Worm (Caenorhabditis elegans) whole organism, mixed stage, embryonic: Measurements from ENCODE around the gene dlat-1.

Experiments used
- blmp-1 ChIP-seq: fragments of 150-350 bp; optimal IDR thresholded peaks from 2 replicates; lab custom pipeline; 2014; ENCODE audit warnings: missing biosample characterization, missing genetic modification characterization
- ces-1 ChIP-seq: fragments of 150-350 bp; optimal IDR thresholded peaks from 2 replicates; lab custom pipeline; 2014; ENCODE audit warnings: missing biosample characterization, missing genetic modification reagents, missing genetic modification characterization
- elt-1 ChIP-seq: sonication (generic microtip); optimal IDR thresholded peaks from 2 replicates; lab custom pipeline; 2017; ENCODE audit warnings: missing genetic modification characterization, mild to moderate bottlenecking, missing compliant biosample characterization, antibody characterized with exemption, moderate library complexity, borderline replicate concordance; ENCODE audit not compliant: insufficient read depth
- flh-1 ChIP-seq: fragments of 200-800 bp; sonication (Bioruptor generic); optimal IDR thresholded peaks from 2 replicates; lab custom pipeline; 2018; ENCODE audit warnings: mild to moderate bottlenecking, missing genetic modification characterization, moderate library complexity, missing compliant biosample characterization
- mep-1 ChIP-seq: fragments of 150-350 bp; optimal IDR thresholded peaks from 2 replicates; lab custom pipeline; 2017; ENCODE audit warnings: missing biosample characterization, missing genetic modification reagents, missing genetic modification characterization, inconsistent platforms
- nhr-12 ChIP-seq: fragments of 150-350 bp; optimal IDR thresholded peaks from 2 replicates; lab custom pipeline; 2014; ENCODE audit warnings: missing biosample characterization, missing genetic modification characterization
- nhr-237 ChIP-seq: fragments of 150-350 bp; optimal IDR thresholded peaks from 2 replicates; lab custom pipeline; 2014; ENCODE audit warnings: missing biosample characterization, missing genetic modification characterization
- snpc-4 ChIP-seq: fragments of 150-350 bp; optimal IDR thresholded peaks from 2 replicates; lab custom pipeline; 2014; ENCODE audit warnings: missing biosample characterization, missing genetic modification characterization
- sptf-1 ChIP-seq: sonication (generic microtip); optimal IDR thresholded peaks from 2 replicates; lab custom pipeline; 2017; ENCODE audit warnings: mild to moderate bottlenecking, missing genetic modification characterization, moderate library complexity, missing compliant biosample characterization
- unc-39 ChIP-seq: fragments of 150-350 bp; optimal IDR thresholded peaks from 2 replicates; lab custom pipeline; 2014; ENCODE audit warnings: missing biosample characterization, missing genetic modification characterization
- unc-62 ChIP-seq: fragments of 150-350 bp; optimal IDR thresholded peaks from 2 replicates; lab custom pipeline; 2014; ENCODE audit warnings: missing biosample characterization, missing genetic modification reagents, missing genetic modification characterization
- zip-8 ChIP-seq: fragments of 150-350 bp; optimal IDR thresholded peaks from 2 replicates; lab custom pipeline; 2014; ENCODE audit warnings: missing biosample characterization, missing genetic modification characterization

DNA sequence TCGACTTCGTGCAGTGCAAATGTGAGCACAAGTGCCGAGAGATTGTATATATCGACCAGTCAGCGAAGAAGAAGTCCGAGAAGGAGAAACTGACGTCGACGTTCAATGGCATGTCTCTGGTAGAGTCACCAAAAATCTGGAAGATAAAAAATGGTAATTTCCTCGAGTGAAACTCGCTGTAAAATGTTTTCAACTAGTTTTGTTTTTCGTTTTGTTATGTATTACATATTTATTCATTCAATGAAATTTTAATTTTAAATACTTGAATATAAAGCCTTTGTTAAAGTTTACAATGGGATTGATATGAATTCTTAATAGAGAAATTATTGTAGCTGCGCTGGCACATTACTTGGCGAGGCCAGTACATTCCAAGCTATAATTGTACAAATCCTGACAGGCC is 27.2 kb downstream of the dlat-1 start:
- TF ChIP-seq nhr-237 (tag; lab: Kevin White, UChicago) = no peak
- no peak for TF ChIP-seq nhr-12 (tag; lab: Kevin White, UChicago)
- no peak for TF ChIP-seq unc-62
- TF ChIP-seq mep-1 (tag; lab: Kevin White, UChicago) = no peak
- no peak for TF ChIP-seq elt-1 (tag; lab: Kevin White, UChicago)
- no peak for TF ChIP-seq blmp-1
- TF ChIP-seq unc-39 (tag; lab: Kevin White, UChicago) = no peak
- no peak for TF ChIP-seq sptf-1 (tag; lab: Kevin White, UChicago)
- TF ChIP-seq ces-1 (GFP tag; lab: Kevin White, UChicago) = no peak
- no peak for TF ChIP-seq snpc-4 (tag; lab: Kevin White, UChicago)
- no peak for TF ChIP-seq zip-8 (tag; lab: Kevin White, UChicago)
- TF ChIP-seq flh-1 (GFP tag; lab: Kevin White, UChicago) = no peak
